Worm (Caenorhabditis elegans) whole organism, late embryonic: ENCODE measurements around the gene dylt-3.
A peak's percentile ranks its signal among the peaks of the same experiment; 100 is the strongest.

ENCODE experiments used
- C08G9.2 ChIP-seq: sonication (generic microtip); optimal IDR thresholded peaks from 2 replicates; lab custom pipeline; 2016; ENCODE audit warnings: mild to moderate bottlenecking, missing genetic modification characterization, moderate library complexity, missing compliant biosample characterization
- K02D7.2 ChIP-seq: sonication (generic microtip); optimal IDR thresholded peaks from 2 replicates; lab custom pipeline; 2017; ENCODE audit warnings: mild to moderate bottlenecking, missing genetic modification characterization, missing compliant biosample characterization
- ama-1 ChIP-seq: fragments of 150-350 bp; optimal IDR thresholded peaks from 2 replicates; lab custom pipeline; 2014
- ceh-19 ChIP-seq: fragments of 200-800 bp; sonication (Bioruptor generic); optimal IDR thresholded peaks from 2 replicates; lab custom pipeline; 2018; ENCODE audit warnings: mild to moderate bottlenecking, missing genetic modification characterization, missing compliant biosample characterization
- ceh-2 ChIP-seq: sonication (generic microtip); optimal IDR thresholded peaks from 2 replicates; lab custom pipeline; 2016; ENCODE audit warnings: missing genotype, missing genetic modification characterization, missing compliant biosample characterization
- ceh-31 ChIP-seq: sonication (generic microtip); optimal IDR thresholded peaks from 2 replicates; lab custom pipeline; 2016; ENCODE audit warnings: missing genetic modification characterization, missing compliant biosample characterization
- ceh-45 ChIP-seq: fragments of 200-800 bp; sonication (Bioruptor generic); IDR thresholded peaks from 2 replicates; pipeline ENCODE4 v1.3.6; 2022; ENCODE audit warnings: missing genetic modification reagents, missing genetic modification characterization, missing compliant biosample characterization
- ceh-48 ChIP-seq: sonication (generic microtip); optimal IDR thresholded peaks from 2 replicates; lab custom pipeline; 2016; ENCODE audit warnings: missing genetic modification characterization, inconsistent platforms, missing compliant biosample characterization
- ceh-6 ChIP-seq: fragments of 200-800 bp; sonication (Bioruptor generic); optimal IDR thresholded peaks from 2 replicates; lab custom pipeline; 2018; ENCODE audit warnings: mild to moderate bottlenecking, missing genetic modification characterization, missing compliant biosample characterization
- ceh-9 ChIP-seq: sonication (generic microtip); optimal IDR thresholded peaks from 2 replicates; lab custom pipeline; 2016; ENCODE audit warnings: mild to moderate bottlenecking, missing genetic modification characterization, inconsistent platforms, missing compliant biosample characterization
- che-1 ChIP-seq: sonication (generic microtip); optimal IDR thresholded peaks from 2 replicates; lab custom pipeline; 2016; ENCODE audit warnings: mild to moderate bottlenecking, missing genetic modification characterization, missing compliant biosample characterization
- dve-1 ChIP-seq: sonication (generic microtip); optimal IDR thresholded peaks from 2 replicates; lab custom pipeline; 2017; ENCODE audit warnings: antibody characterized with exemption, mild to moderate bottlenecking, missing genetic modification characterization, missing compliant biosample characterization
- fax-1 ChIP-seq: sonication (generic microtip); optimal IDR thresholded peaks from 2 replicates; lab custom pipeline; 2016; ENCODE audit warnings: missing genotype, missing genetic modification characterization, missing compliant biosample characterization
- fkh-10 ChIP-seq: fragments of 150-350 bp; optimal IDR thresholded peaks from 2 replicates; lab custom pipeline; 2014; ENCODE audit warnings: missing biosample characterization, missing genetic modification reagents, missing genetic modification characterization
- gmeb-2 ChIP-seq: sonication (generic microtip); optimal IDR thresholded peaks from 2 replicates; lab custom pipeline; 2016; ENCODE audit warnings: missing genetic modification characterization, inconsistent platforms, missing compliant biosample characterization
- hlh-13 ChIP-seq: fragments of 200-800 bp; sonication (Bioruptor generic); optimal IDR thresholded peaks from 2 replicates; lab custom pipeline; 2018; ENCODE audit warnings: mild to moderate bottlenecking, missing genetic modification characterization, missing compliant biosample characterization
- hlh-6 ChIP-seq: sonication (generic microtip); optimal IDR thresholded peaks from 2 replicates; lab custom pipeline; 2016; ENCODE audit warnings: missing genotype, missing genetic modification characterization, missing compliant biosample characterization
- hlh-8 ChIP-seq: sonication (generic microtip); optimal IDR thresholded peaks from 2 replicates; lab custom pipeline; 2016; ENCODE audit warnings: missing genotype, missing genetic modification characterization, missing compliant biosample characterization
- lin-11 ChIP-seq: fragments of 200-800 bp; sonication (Bioruptor generic); optimal IDR thresholded peaks from 2 replicates; lab custom pipeline; 2018; ENCODE audit warnings: mild to moderate bottlenecking, missing genetic modification characterization, missing compliant biosample characterization
- madf-2 ChIP-seq: sonication (generic microtip); optimal IDR thresholded peaks from 2 replicates; lab custom pipeline; 2017; ENCODE audit warnings: missing genetic modification characterization, missing compliant biosample characterization
- mec-3 ChIP-seq: sonication (generic microtip); optimal IDR thresholded peaks from 2 replicates; lab custom pipeline; 2016; ENCODE audit warnings: borderline replicate concordance, missing genetic modification characterization, missing compliant biosample characterization
- nfya-1 ChIP-seq: sonication (generic microtip); optimal IDR thresholded peaks from 2 replicates; lab custom pipeline; 2017; ENCODE audit warnings: missing genetic modification characterization, mild to moderate bottlenecking, missing compliant biosample characterization, antibody characterized with exemption, moderate library complexity
- nhr-11 ChIP-seq: fragments of 150-350 bp; optimal IDR thresholded peaks from 2 replicates; lab custom pipeline; 2014; ENCODE audit warnings: missing biosample characterization, missing genetic modification characterization
- nhr-232 ChIP-seq: sonication (generic microtip); optimal IDR thresholded peaks from 2 replicates; lab custom pipeline; 2016; ENCODE audit warnings: missing genetic modification characterization, missing compliant biosample characterization
- npax-4 ChIP-seq: sonication (generic microtip); optimal IDR thresholded peaks from 2 replicates; lab custom pipeline; 2016; ENCODE audit warnings: missing genetic modification characterization, missing compliant biosample characterization
- pat-9 ChIP-seq: fragments of 200-800 bp; sonication (Bioruptor generic); optimal IDR thresholded peaks from 2 replicates; lab custom pipeline; 2018; ENCODE audit warnings: mild to moderate bottlenecking, missing genetic modification characterization, moderate library complexity, missing compliant biosample characterization
- pha-4 ChIP-seq: fragments of 150-350 bp; optimal IDR thresholded peaks from 2 replicates; lab custom pipeline; 2018; ENCODE audit warnings: missing biosample characterization, missing genetic modification reagents, missing genetic modification characterization
- pqm-1 ChIP-seq: sonication (generic microtip); optimal IDR thresholded peaks from 2 replicates; lab custom pipeline; 2016; ENCODE audit warnings: missing genetic modification characterization, missing compliant biosample characterization
- pros-1 ChIP-seq: fragments of 150-350 bp; optimal IDR thresholded peaks from 2 replicates; lab custom pipeline; 2014; ENCODE audit warnings: missing biosample characterization, missing genetic modification reagents, missing genetic modification characterization
- ref-2 ChIP-seq: sonication (generic microtip); optimal IDR thresholded peaks from 2 replicates; lab custom pipeline; 2016; ENCODE audit warnings: missing genetic modification characterization, missing compliant biosample characterization
- sdc-2 ChIP-seq: sonication (generic microtip); optimal IDR thresholded peaks from 2 replicates; lab custom pipeline; 2016; ENCODE audit warnings: missing genotype, missing genetic modification characterization, missing compliant biosample characterization
- sox-4 ChIP-seq: sonication (generic microtip); optimal IDR thresholded peaks from 2 replicates; lab custom pipeline; 2017; ENCODE audit warnings: mild to moderate bottlenecking, missing genetic modification characterization, inconsistent platforms, missing compliant biosample characterization
- syd-9 ChIP-seq: sonication (generic microtip); optimal IDR thresholded peaks from 2 replicates; lab custom pipeline; 2016; ENCODE audit warnings: mild to moderate bottlenecking, missing genetic modification characterization, moderate library complexity, missing compliant biosample characterization
- tbx-2 ChIP-seq: sonication (generic microtip); optimal IDR thresholded peaks from 2 replicates; lab custom pipeline; 2016; ENCODE audit warnings: missing genetic modification characterization, missing compliant biosample characterization
- tbx-7 ChIP-seq: sonication (generic microtip); optimal IDR thresholded peaks from 2 replicates; lab custom pipeline; 2016; ENCODE audit warnings: missing genotype, missing genetic modification characterization, missing compliant biosample characterization
- unc-55 ChIP-seq: sonication (generic microtip); optimal IDR thresholded peaks from 2 replicates; lab custom pipeline; 2017; ENCODE audit warnings: missing biosample characterization, missing genetic modification reagents, missing genetic modification characterization
- zip-5 ChIP-seq: sonication (generic microtip); optimal IDR thresholded peaks from 2 replicates; lab custom pipeline; 2016; ENCODE audit warnings: missing genetic modification characterization, missing compliant biosample characterization

Gene dylt-3

DNA sequence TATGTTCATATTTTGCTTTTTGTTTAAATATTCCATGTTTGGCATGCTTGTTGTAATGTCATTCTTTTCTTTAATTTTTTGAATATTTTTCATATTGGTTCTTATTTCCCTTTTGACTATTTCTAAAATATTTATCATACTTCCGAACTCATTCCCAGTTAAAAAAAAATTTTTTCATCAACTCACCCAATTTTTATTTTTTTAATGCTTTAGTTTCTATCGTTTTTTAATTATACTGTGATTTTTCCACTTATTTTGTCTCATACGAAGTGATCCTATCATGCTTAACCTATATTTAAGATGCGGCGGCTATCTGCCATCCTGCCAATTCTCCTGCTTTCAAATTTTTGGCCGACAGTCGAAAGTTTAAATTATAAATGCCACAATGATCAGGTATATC lies 17.0 kb downstream of the dylt-3 start, which contains the start of gene qua-1:
Gene qua-1, plus strand, starts transcription at position 301 of the 400 bp plus-strand sequence.
- no peak for TF ChIP-seq ama-1

DNA sequence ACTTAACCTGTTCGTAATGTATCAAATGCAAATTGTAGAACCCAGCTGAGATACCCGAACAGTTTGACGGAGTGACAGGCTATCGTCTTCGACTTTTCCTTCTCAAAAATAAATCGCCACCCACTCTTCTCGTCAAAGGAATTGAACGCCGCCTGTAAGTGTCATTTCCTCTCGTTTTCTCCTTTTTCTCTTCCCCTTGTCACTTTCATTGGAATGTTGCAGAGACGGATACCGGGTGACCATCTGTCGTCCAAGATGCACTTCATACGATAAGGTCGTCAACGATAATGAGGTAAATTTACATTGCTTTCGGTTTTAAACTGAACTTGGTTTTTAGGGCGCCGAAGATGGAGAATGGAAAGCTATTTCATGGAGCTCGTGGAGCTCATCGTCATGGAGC lies 18.3 kb downstream of the dylt-3 start:
- TF ChIP-seq madf-2 (no peak), unc-55 (GFP tag; lab: Kevin White, UChicago) (peak; percentile 9)

DNA sequence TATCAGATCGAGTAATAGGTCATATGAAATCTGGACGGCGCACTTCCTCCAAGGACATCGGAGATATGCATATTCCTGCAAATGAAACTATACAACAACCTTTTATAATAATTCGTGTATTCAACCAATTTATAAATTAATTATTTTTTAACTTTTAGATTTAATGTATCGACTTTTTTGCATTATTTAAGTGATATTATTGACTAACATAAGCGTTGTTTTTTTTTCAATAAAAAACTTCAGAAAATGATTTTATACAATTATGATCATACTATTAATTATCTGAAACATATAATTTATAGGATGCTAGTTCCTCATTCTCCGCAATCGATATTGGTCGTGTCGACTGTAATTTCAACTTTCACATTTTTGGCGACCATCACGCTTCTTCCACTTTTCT lies 22.5 kb downstream of the dylt-3 start, which contains the start of gene col-76:
Gene col-76, plus strand, starts transcription at position 301 of the 400 bp plus-strand sequence.
- TF ChIP-seq ceh-19 (GFP tag; lab: Kevin White, UChicago) (no peak), npax-4 (tag; lab: Kevin White, UChicago) (no peak), pqm-1 (tag; lab: Kevin White, UChicago) (no peak), tbx-2 (tag; lab: Kevin White, UChicago) (no peak), che-1 (tag; lab: Kevin White, UChicago) (no peak), unc-55 (GFP tag; lab: Kevin White, UChicago) (no peak), ceh-45 (GFP tag; lab: Robert Waterston, UW) (no peak), hlh-13 (GFP tag; lab: Kevin White, UChicago) (no peak), fkh-10 (GFP tag; lab: Kevin White, UChicago) (no peak), nhr-232 (tag; lab: Kevin White, UChicago) (no peak), hlh-8 (no peak), gmeb-2 (tag; lab: Kevin White, UChicago) (no peak), ref-2 (tag; lab: Kevin White, UChicago) (no peak), ceh-9 (tag; lab: Kevin White, UChicago) (no peak)

DNA sequence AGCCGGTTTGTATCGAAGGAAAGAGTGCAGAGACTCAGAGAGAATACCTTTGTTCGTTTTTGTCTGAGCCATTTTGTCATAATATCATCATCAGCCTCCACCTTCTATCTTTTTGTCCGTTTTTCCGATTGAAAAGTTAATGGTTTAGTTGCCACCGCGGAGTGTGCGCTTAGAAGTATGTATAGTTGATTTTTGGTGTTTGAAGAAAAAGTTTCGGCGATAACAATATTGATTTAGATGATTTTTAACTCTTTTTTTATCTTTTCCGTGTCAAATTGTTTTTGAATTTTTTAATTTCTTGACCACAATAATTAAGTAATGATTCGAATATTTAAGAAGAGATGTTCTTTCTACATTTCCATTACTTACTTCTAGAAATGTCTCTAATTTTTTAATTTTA lies 24.1 kb downstream of the dylt-3 start:
- TF ChIP-seq ceh-6 (GFP tag; lab: Kevin White, UChicago) = no peak
- no peak for TF ChIP-seq hlh-8
- TF ChIP-seq syd-9 = no peak
- no peak for TF ChIP-seq dve-1 (tag; lab: Kevin White, UChicago)
- no peak for TF ChIP-seq pha-4
- no peak for TF ChIP-seq C08G9.2 (tag; lab: Kevin White, UChicago)
- TF ChIP-seq mec-3 = no peak
- no peak for TF ChIP-seq nhr-11 (tag; lab: Kevin White, UChicago)
- TF ChIP-seq ceh-31 (tag; lab: Kevin White, UChicago) = no peak
- TF ChIP-seq tbx-7 = no peak
- no peak for TF ChIP-seq sdc-2
- TF ChIP-seq lin-11 = no peak
- no peak for TF ChIP-seq sox-4 (tag; lab: Kevin White, UChicago)
- no peak for TF ChIP-seq ceh-2 (tag; lab: Kevin White, UChicago)
- TF ChIP-seq zip-5 = no peak
- no peak for TF ChIP-seq fax-1 (tag; lab: Kevin White, UChicago)
- no peak for TF ChIP-seq K02D7.2 (tag; lab: Kevin White, UChicago)
- no peak for TF ChIP-seq pros-1

DNA sequence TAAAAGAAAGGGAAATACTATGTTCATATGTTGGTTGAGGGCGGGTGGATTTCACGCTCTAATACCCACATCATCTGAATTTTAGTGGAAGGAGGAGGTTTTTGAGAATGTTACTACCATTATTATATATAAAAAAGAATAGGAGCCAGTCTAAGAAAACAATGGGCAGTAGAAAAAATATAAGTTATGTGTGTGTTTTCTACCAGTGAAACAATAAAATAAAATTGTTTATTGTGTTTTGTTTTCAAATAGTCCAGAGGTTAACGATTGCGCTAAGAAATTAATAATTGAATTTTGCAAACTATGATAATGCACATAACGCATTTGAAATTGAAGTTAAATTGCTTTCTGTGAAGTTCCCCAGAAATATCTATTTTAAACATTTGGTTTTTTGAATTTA lies 27.9 kb downstream of the dylt-3 start, which contains the start of gene M110.8:
Gene M110.8, minus strand, starts transcription at position 101 of the 400 bp plus-strand sequence.
- TF ChIP-seq tbx-2 (tag; lab: Kevin White, UChicago) (no peak), ceh-48 (tag; lab: Kevin White, UChicago) (no peak), syd-9 (no peak), nfya-1 (no peak), pat-9 (tag; lab: Kevin White, UChicago) (no peak), hlh-8 (no peak), hlh-6 (no peak)
